Fruit fly (Drosophila melanogaster) whole organism, larva: ENCODE results near the gene CG6696.
A peak's percentile ranks its signal among the peaks of the same experiment; 100 is the strongest.

Source experiments
- noc ChIP-seq: fragments of 200-800 bp; sonication (Bioruptor generic); optimal IDR thresholded peaks from 3 replicates; lab custom pipeline; 2019; ENCODE audit warnings: missing biosample characterization, mild to moderate bottlenecking, missing genetic modification characterization, moderate library complexity

CG6696 gene

DNA sequence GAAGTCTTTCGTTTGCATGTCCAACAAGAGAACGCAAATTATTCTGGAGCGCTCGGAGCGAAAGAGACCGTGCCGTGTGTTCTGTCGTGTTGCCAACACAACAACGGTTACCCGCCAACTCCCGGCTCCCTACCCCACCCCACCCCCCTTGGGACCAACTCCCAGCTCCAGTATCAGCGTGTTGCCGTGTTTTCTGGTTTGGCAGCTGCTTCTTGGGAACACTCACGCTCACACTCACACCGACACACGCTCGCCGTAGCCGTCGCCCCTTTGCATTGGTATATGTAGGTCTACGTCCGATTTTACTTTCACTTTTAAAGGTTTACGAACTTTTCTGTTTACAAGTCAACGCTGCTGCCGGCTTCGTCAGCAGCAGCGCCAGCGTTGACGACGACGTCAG is 13.3 kb upstream of the CG6696 start:
- no peak for TF ChIP-seq noc (tag; lab: Kevin White, UChicago)

- TF ChIP-seq noc (tag; lab: Kevin White, UChicago) = no peak
Observed at dm6 chrX:18672900-18673529, 11.1 kb upstream of the CG6696 start.

dm6 chrX:18671545-18672174 is 9.7 kb upstream of the CG6696 start:
- TF ChIP-seq noc (tag; lab: Kevin White, UChicago) = no peak

DNA sequence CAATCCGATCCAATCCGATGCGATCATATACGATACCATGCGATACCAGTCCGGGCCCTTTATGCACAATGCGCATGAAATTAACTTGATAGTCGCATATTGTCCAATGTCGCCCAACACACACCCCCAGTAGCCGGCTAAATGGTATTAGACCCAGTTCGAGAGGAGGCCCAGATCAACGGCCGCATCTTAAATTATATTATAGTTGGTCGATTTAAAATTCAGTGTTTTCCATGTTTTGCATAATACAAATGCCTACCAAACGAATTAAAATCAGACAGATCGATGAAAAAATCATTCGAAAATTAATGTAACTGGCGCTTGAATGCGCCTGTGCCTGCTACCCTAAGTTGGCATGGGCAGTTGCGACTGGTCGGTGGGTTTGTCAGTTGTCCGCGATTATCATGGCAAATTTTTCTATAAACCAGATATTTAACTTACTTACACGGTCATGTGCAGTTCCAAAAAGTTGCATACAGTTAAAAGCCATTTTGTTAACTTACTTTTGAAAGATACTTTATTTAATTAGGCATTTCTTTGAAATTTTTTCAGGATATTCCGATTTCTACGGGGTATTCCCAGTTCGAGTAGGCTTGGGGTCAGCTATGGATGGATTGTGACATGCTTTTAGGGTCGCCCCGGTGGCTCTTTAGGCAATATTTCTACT is 8.0 kb upstream of the CG6696 start:
- no peak for TF ChIP-seq noc (tag; lab: Kevin White, UChicago)

DNA sequence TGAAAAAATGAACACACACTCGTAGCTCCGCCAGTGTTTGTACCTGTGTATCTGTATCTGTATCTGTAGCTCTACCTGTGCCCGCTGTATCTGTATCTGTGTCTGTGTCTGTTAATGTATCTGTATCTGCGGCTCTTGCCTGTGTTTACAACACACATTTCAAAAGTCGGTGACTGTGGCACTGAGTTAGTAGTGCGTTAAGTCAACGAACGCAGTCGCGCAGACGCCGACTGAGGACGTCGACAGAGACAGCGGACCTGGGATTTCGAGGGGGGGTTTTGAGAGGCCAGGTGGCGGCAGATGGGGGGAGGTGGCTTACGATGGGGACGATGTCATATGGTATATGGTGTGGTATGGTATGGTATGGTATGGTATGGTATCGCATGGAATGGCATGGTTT is 6.3 kb upstream of the CG6696 start:
- no peak for TF ChIP-seq noc (tag; lab: Kevin White, UChicago)

DNA sequence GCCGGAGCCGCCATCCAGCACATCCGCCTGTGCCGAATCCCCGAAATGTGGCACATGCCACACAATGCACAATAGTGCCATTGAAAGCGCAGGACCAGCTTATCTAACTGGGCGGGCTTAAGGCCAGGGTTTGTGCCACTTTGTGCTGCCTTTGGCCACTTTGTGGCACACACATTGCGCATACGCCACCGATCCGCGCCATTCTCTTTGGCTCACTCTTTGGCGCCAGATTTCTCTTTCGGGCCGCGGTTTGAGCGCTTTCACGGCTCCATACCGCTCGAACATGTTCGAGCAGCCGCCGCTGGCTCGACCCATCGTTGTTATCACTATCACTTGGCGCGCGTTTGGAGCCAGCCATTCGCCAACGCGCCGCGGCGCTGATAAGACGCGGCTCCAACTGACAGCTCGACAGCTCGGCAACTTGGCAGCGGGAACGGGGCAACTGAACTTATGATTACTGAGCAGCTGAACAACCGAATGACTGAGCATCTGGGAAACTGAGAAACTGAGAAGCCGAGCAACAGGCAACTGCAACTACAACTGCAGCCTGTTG is 3.8 kb upstream of the CG6696 start:
- TF ChIP-seq noc (tag; lab: Kevin White, UChicago) = no peak

DNA sequence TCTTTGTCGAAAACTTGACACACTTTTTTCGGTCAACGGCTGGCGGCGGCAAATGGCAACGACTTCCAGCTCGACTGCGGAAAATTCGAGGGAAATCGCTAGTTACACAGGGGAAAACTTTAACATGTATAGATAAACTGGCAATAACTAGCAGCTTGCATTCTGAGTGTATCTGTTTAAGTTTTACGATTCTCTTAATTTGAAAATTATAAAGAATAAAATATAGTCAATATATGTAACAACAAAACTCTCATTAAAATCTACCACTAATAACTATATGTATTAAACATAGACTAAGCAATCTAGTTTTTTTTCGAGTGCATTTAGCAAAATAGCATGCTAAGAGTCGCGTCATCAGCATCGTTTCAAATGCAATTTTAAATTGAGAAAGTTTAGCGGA is 1.4 kb upstream of the CG6696 start:
- no peak for TF ChIP-seq noc (tag; lab: Kevin White, UChicago)

dm6 chrX:18657502-18657947 is 4.4 kb downstream of the CG6696 start, which contains the start of gene fu:
fu (plus strand) TSS chrX:18657755.
- peak; percentile 17 for TF ChIP-seq noc (tag; lab: Kevin White, UChicago)

- no peak for TF ChIP-seq noc (tag; lab: Kevin White, UChicago)
Observed at dm6 chrX:18657012-18657411, 4.9 kb downstream of the CG6696 start, which contains the start of gene CG6659. CG6659 (minus strand) TSS chrX:18657286.

- no peak for TF ChIP-seq noc (tag; lab: Kevin White, UChicago)
Observed at dm6 chrX:18652879-18653278, 9.1 kb downstream of the CG6696 start, which contains the start of gene Ing3. Ing3 (minus strand) TSS chrX:18653091.

dm6 chrX:18650252-18650651 is 11.7 kb downstream of the CG6696 start, which contains the start of gene Hou:
Hou (minus strand) TSS chrX:18650444.
- TF ChIP-seq noc (tag; lab: Kevin White, UChicago) = no peak

- TF ChIP-seq noc (tag; lab: Kevin White, UChicago) = no peak
Observed at dm6 chrX:18647961-18648360, 14.0 kb downstream of the CG6696 start, which contains the start of gene Nup35. Nup35 (plus strand) TSS chrX:18648182.

DNA sequence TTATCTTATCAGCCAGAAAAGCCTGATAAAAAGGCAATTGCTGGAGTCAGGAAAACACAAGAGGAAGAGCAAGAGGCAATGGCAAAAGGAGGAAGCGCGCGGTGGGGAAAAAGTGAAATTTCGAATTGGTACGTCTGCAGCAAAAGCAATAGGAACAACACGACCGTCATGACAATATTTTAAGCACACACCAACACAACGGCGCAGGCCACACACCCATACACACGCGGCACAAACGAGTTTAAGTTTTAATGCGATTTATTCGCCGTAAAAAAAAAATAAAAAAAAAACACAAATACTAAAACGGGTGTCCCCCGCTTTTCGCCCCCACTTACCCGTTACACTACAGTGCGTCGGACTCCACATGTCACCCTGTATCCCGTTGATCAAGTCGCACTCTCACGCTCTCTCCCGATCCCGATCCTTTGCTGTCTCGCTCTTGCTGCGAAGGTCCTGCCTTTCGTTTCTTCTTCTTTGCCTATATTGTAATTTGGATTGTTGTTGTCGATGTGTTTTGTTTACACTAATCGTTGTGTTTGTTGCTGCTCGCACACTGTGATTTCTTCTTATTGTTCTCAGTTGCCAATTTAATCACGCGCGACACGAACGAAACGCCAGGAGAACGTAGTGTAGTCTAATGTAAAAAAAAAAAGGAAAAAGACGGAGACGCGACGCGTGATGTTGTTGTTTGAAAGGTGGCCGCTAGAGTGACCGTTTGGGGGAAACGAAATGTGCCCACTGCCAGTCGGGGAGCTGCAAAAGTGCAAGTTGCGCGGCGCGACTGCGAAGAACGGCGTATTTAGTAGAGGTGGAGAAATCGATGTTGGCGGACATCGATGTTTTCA is 14.9 kb downstream of the CG6696 start, which contains the start of gene Rip11:
TSS of gene Rip11 (minus strand) at position 794 of the 845 bp plus-strand sequence.
- TF ChIP-seq noc (tag; lab: Kevin White, UChicago) = no peak

- TF ChIP-seq noc (tag; lab: Kevin White, UChicago) = peak; percentile 54
Observed at dm6 chrX:18645720-18646213, 16.2 kb downstream of the CG6696 start.

DNA sequence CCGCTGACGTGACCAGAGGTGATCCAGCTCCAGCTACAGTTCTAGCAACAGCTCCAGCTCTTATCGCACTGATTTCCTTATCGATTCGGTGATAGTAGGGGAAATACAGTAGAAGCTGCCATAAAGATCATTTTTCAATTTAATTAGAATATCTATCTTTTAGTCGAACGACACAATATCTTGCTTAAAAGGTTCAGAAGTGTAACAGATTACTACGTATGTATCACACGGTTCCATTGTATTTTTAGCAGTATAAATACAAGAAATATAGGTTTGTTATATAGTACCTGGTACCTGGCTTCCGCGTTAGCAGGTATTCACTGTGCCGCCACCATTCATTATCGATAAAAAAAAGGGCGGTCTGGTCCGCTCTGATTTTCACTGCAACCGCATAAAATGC is 17.1 kb downstream of the CG6696 start:
- peak; percentile 92 for TF ChIP-seq noc (tag; lab: Kevin White, UChicago)
